Worm (Caenorhabditis elegans) whole organism, mixed stage, embryonic: Measurements from ENCODE around the gene T12A7.10.

Experiments used
- nhr-237 ChIP-seq: fragments of 150-350 bp; optimal IDR thresholded peaks from 2 replicates; lab custom pipeline; 2014; ENCODE audit warnings: missing biosample characterization, missing genetic modification characterization
- sptf-1 ChIP-seq: sonication (generic microtip); optimal IDR thresholded peaks from 2 replicates; lab custom pipeline; 2017; ENCODE audit warnings: mild to moderate bottlenecking, missing genetic modification characterization, moderate library complexity, missing compliant biosample characterization
- unc-62 ChIP-seq: fragments of 150-350 bp; optimal IDR thresholded peaks from 2 replicates; lab custom pipeline; 2014; ENCODE audit warnings: missing biosample characterization, missing genetic modification reagents, missing genetic modification characterization

DNA sequence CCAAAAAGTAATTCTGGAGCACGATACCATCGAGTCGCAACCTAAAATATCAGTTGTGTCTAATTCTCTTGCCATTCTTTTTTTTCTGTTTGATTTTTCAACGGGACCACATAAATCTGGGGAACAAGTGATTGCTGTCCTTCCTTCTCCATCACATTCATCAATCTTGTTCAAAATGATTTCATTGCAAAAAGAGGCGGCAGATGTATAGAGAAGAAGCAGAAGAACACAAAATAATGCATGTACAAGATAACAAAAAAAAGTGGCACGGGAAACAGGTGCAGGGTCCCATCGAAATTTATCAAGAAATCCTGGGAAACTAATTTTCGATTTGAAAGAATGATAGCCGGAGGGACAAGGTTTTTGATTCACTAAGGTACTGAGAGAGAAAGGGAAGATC, 44.3 kb upstream of the T12A7.10 start:
- TF ChIP-seq sptf-1 (tag; lab: Kevin White, UChicago) (no peak), unc-62 (peak; percentile 58), nhr-237 (tag; lab: Kevin White, UChicago) (no peak)
